Worm (Caenorhabditis elegans) whole organism, L4 larva: Measurements from ENCODE around the gene T19B10.12.
A peak's percentile ranks its signal among the peaks of the same experiment; 100 is the strongest.

ENCODE experiments used
- R02D3.7 ChIP-seq: fragments of 150-350 bp; sonication (generic microtip); optimal IDR thresholded peaks from 3 replicates; lab custom pipeline; 2014; ENCODE audit warnings: missing biosample characterization, missing genetic modification characterization
- T20F7.1 ChIP-seq: fragments of 200-800 bp; sonication (Bioruptor generic); optimal IDR thresholded peaks from 2 replicates; lab custom pipeline; 2018; ENCODE audit warnings: mild to moderate bottlenecking, missing genetic modification characterization, missing compliant biosample characterization
- T26A8.4 ChIP-seq: fragments of 200-800 bp; sonication (Bioruptor generic); IDR thresholded peaks from 2 replicates; pipeline ENCODE4 v1.3.6; 2022; ENCODE audit warnings: missing genetic modification characterization, missing compliant biosample characterization
- Y105C5A.15 ChIP-seq: fragments of 200-800 bp; sonication (Bioruptor generic); IDR thresholded peaks from 2 replicates; pipeline ENCODE4 v1.3.6; 2022; ENCODE audit warnings: missing genetic modification characterization, missing compliant biosample characterization
- Y48G9A.11 ChIP-seq: fragments of 200-800 bp; sonication (Bioruptor generic); IDR thresholded peaks from 2 replicates; pipeline ENCODE4 v1.3.6; 2022; ENCODE audit warnings: missing genetic modification reagents, missing genetic modification characterization, missing compliant biosample characterization
- aha-1 ChIP-seq: fragments of 150-350 bp; peaks from one replicate; lab custom pipeline; 2014; ENCODE audit warnings: missing biosample characterization, missing genetic modification characterization
- aly-2 ChIP-seq: sonication (generic microtip); optimal IDR thresholded peaks from 2 replicates; lab custom pipeline; 2018; ENCODE audit warnings: missing biosample characterization, missing genetic modification characterization
- arid-1 ChIP-seq: fragments of 200-800 bp; sonication (Bioruptor generic); conservative IDR thresholded peaks from 2 replicates; pipeline ENCODE4 v1.3.6; 2022; ENCODE audit warnings: missing genetic modification reagents, missing genetic modification characterization, missing compliant biosample characterization
- ceh-28 ChIP-seq: fragments of 150-350 bp; optimal IDR thresholded peaks from 2 replicates; lab custom pipeline; 2014; ENCODE audit warnings: missing biosample characterization, missing genetic modification reagents, missing genetic modification characterization
- ceh-32 ChIP-seq: sonication (generic microtip); optimal IDR thresholded peaks from 2 replicates; lab custom pipeline; 2016; ENCODE audit warnings: mild to moderate bottlenecking, missing genetic modification characterization, missing compliant biosample characterization; ENCODE audit not compliant: poor library complexity
- ceh-44 ChIP-seq: fragments of 200-800 bp; sonication (Bioruptor generic); IDR thresholded peaks from 2 replicates; pipeline ENCODE4 v1.3.6; 2022; ENCODE audit warnings: missing genetic modification reagents, missing genetic modification characterization, missing compliant biosample characterization
- cey-2 ChIP-seq: sonication (generic microtip); optimal IDR thresholded peaks from 3 replicates; lab custom pipeline; 2017; ENCODE audit warnings: missing genetic modification characterization, mild to moderate bottlenecking, missing compliant biosample characterization, antibody characterized with exemption, borderline replicate concordance; ENCODE audit not compliant: insufficient read depth
- daf-19 ChIP-seq: fragments of 200-800 bp; sonication (Bioruptor generic); conservative IDR thresholded peaks from 2 replicates; pipeline ENCODE4 v1.3.6; 2022; ENCODE audit warnings: missing genetic modification characterization, missing compliant biosample characterization
- dmd-6 ChIP-seq: fragments of 200-800 bp; sonication (Bioruptor generic); IDR thresholded peaks from 2 replicates; pipeline ENCODE4 v1.3.6; 2022; ENCODE audit warnings: missing genetic modification reagents, missing genetic modification characterization, missing compliant biosample characterization
- dmd-8 ChIP-seq: fragments of 200-800 bp; sonication (Bioruptor generic); IDR thresholded peaks from 2 replicates; pipeline ENCODE4 v1.3.6; 2022; ENCODE audit warnings: missing genetic modification characterization, missing compliant biosample characterization
- dmd-9 ChIP-seq: fragments of 200-800 bp; sonication (Bioruptor generic); IDR thresholded peaks from 2 replicates; pipeline ENCODE4 v1.3.6; 2022; ENCODE audit warnings: missing genetic modification reagents, missing genetic modification characterization, missing compliant biosample characterization
- dpl-1 ChIP-seq: fragments of 150-350 bp; optimal IDR thresholded peaks from 2 replicates; lab custom pipeline; 2014; ENCODE audit warnings: missing biosample characterization, missing genetic modification reagents, missing genetic modification characterization
- egl-43 ChIP-seq: fragments of 200-800 bp; sonication (Bioruptor generic); IDR thresholded peaks from 2 replicates; pipeline ENCODE4 v1.3.6; 2022; ENCODE audit warnings: missing genetic modification reagents, missing genetic modification characterization, missing compliant biosample characterization
- hlh-11 ChIP-seq: fragments of 200-800 bp; sonication (Bioruptor generic); optimal IDR thresholded peaks from 2 replicates; lab custom pipeline; 2018; ENCODE audit warnings: mild to moderate bottlenecking, missing genetic modification characterization, missing compliant biosample characterization
- jun-1 ChIP-seq: fragments of 150-350 bp; optimal IDR thresholded peaks from 2 replicates; lab custom pipeline; 2014; ENCODE audit warnings: missing biosample characterization, missing genetic modification reagents, missing genetic modification characterization
- lim-7 ChIP-seq: fragments of 200-800 bp; sonication (Bioruptor generic); IDR thresholded peaks from 2 replicates; pipeline ENCODE4 v1.3.6; 2022; ENCODE audit warnings: missing genetic modification characterization, missing compliant biosample characterization
- lin-29 ChIP-seq: fragments of 200-800 bp; sonication (Bioruptor generic); IDR thresholded peaks from 2 replicates; pipeline ENCODE4 v1.3.6; 2022; ENCODE audit warnings: missing genetic modification reagents, missing genetic modification characterization, missing compliant biosample characterization
- lin-38 ChIP-seq: fragments of 200-800 bp; sonication (Bioruptor generic); IDR thresholded peaks from 2 replicates; pipeline ENCODE4 v1.3.6; 2022; ENCODE audit warnings: missing genetic modification reagents, missing genetic modification characterization, missing compliant biosample characterization
- mdt-29 ChIP-seq: fragments of 200-800 bp; sonication (Bioruptor generic); IDR thresholded peaks from 2 replicates; pipeline ENCODE4 v1.3.6; 2022; ENCODE audit warnings: missing genetic modification reagents, missing genetic modification characterization, missing compliant biosample characterization
- mep-1 ChIP-seq: fragments of 150-350 bp; sonication (generic microtip); optimal IDR thresholded peaks from 3 replicates; lab custom pipeline; 2014; ENCODE audit warnings: missing biosample characterization, missing genetic modification characterization
- mxl-3 ChIP-seq: fragments of 200-800 bp; sonication (Bioruptor generic); optimal IDR thresholded peaks from 2 replicates; lab custom pipeline; 2018; ENCODE audit warnings: mild to moderate bottlenecking, missing genetic modification characterization, missing compliant biosample characterization
- nhr-237 ChIP-seq: sonication (generic microtip); optimal IDR thresholded peaks from 2 replicates; lab custom pipeline; 2017; ENCODE audit warnings: missing biosample characterization, missing genetic modification characterization
- nhr-6 ChIP-seq: fragments of 150-350 bp; optimal IDR thresholded peaks from 2 replicates; lab custom pipeline; 2014; ENCODE audit warnings: missing biosample characterization, missing genetic modification characterization
- pha-4 ChIP-seq, 2 experiments: fragments of 150-350 bp in 1 of 2; fragments of 200-800 bp in 1 of 2; sonication (Bioruptor generic) in 1 of 2; IDR thresholded peaks in 1 of 2; optimal IDR thresholded peaks in 1 of 2; 2 replicates each; pipeline versions ENCODE4 v1.3.6 to Lab custom; 2014 to 2022; ENCODE audit warnings: missing genetic modification characterization in 2 of 2, missing genetic modification reagents in 2 of 2, missing biosample characterization in 1 of 2, missing compliant biosample characterization in 1 of 2
- saeg-2 ChIP-seq: fragments of 200-800 bp; sonication (Bioruptor generic); IDR thresholded peaks from 2 replicates; pipeline ENCODE4 v1.3.6; 2022; ENCODE audit warnings: missing genetic modification reagents, missing genetic modification characterization, missing compliant biosample characterization
- sdz-12 ChIP-seq: fragments of 200-800 bp; sonication (Bioruptor generic); optimal IDR thresholded peaks from 2 replicates; lab custom pipeline; 2018; ENCODE audit warnings: mild to moderate bottlenecking, missing genetic modification characterization, missing compliant biosample characterization
- skn-1 ChIP-seq: fragments of 150-350 bp; optimal IDR thresholded peaks from 2 replicates; lab custom pipeline; 2014; ENCODE audit warnings: missing biosample characterization, missing genetic modification characterization
- spr-3 ChIP-seq: fragments of 200-800 bp; sonication (Bioruptor generic); optimal IDR thresholded peaks from 2 replicates; lab custom pipeline; 2018; ENCODE audit warnings: mild to moderate bottlenecking, missing genetic modification characterization, missing compliant biosample characterization
- tag-97 ChIP-seq: fragments of 200-800 bp; sonication (Bioruptor generic); IDR thresholded peaks from 2 replicates; pipeline ENCODE4 v1.3.6; 2022; ENCODE audit warnings: missing genetic modification characterization, missing compliant biosample characterization
- tra-1 ChIP-seq: fragments of 200-800 bp; sonication (Bioruptor generic); IDR thresholded peaks from 2 replicates; pipeline ENCODE4 v1.3.6; 2022; ENCODE audit warnings: missing genetic modification reagents, missing genetic modification characterization, missing compliant biosample characterization
- unc-39 ChIP-seq: sonication (generic microtip); optimal IDR thresholded peaks from 2 replicates; lab custom pipeline; 2017; ENCODE audit warnings: missing biosample characterization, missing genetic modification characterization
- unc-62 ChIP-seq, 3 experiments: fragments of 150-350 bp in 1 of 3; sonication (generic microtip); optimal IDR thresholded peaks in 2 of 3; peaks in 1 of 3; 1 replicate in 1 of 3; 2 replicates in 2 of 3; lab custom pipeline; 2014 to 2017; ENCODE audit warnings: missing biosample characterization in 3 of 3, missing genetic modification characterization in 3 of 3, missing genetic modification reagents in 3 of 3, missing genotype in 1 of 3
- vab-7 ChIP-seq: fragments of 200-800 bp; sonication (Bioruptor generic); IDR thresholded peaks from 2 replicates; pipeline ENCODE4 v1.3.6; 2022; ENCODE audit warnings: missing genetic modification reagents, missing genetic modification characterization, missing compliant biosample characterization
- zfp-3 ChIP-seq: fragments of 200-800 bp; sonication (Bioruptor generic); conservative IDR thresholded peaks from 2 replicates; pipeline ENCODE4 v1.3.6; 2022; ENCODE audit warnings: missing genetic modification reagents, missing genetic modification characterization, missing compliant biosample characterization
- ztf-11 ChIP-seq: fragments of 150-350 bp; optimal IDR thresholded peaks from 2 replicates; lab custom pipeline; 2014; ENCODE audit warnings: missing biosample characterization, missing genetic modification characterization

Gene T19B10.12

ce11 chrV:11252429-11252828 is 1.6 kb downstream of the T19B10.12 start, which contains the start of gene srsx-33:
Gene srsx-33, minus strand, starts transcription at chrV:11252529.
- TF ChIP-seq nhr-6 (no peak), ceh-44 (GFP tag; lab: Robert Waterston, UW) (no peak)
- TF ChIP-seq, all 104 proteins: peak for 0

- TF ChIP-seq dmd-6 (GFP tag; lab: Robert Waterston, UW) (no peak), daf-19 (GFP tag; lab: Robert Waterston, UW) (no peak), pha-4 (GFP tag; IDR thresholded peaks at IDR 0.05; lab: Robert Waterston, UW) (no peak), pha-4 (tag; optimal IDR thresholded peaks at IDR 0.05; lab: Kevin White, UChicago) (no peak), R02D3.7 (tag; lab: Kevin White, UChicago) (no peak), Y48G9A.11 (GFP tag; lab: Robert Waterston, UW) (no peak), ceh-32 (tag; lab: Kevin White, UChicago) (no peak), dmd-8 (no peak), jun-1 (tag; lab: Kevin White, UChicago) (no peak), spr-3 (GFP tag; lab: Kevin White, UChicago) (no peak), arid-1 (GFP tag; lab: Robert Waterston, UW) (no peak), tra-1 (GFP tag; lab: Robert Waterston, UW) (no peak), skn-1 (tag; lab: Kevin White, UChicago) (no peak), hlh-11 (tag; lab: Kevin White, UChicago) (no peak), zfp-3 (GFP tag; lab: Robert Waterston, UW) (no peak), dpl-1 (GFP tag; lab: Kevin White, UChicago) (no peak), mep-1 (tag; lab: Kevin White, UChicago) (no peak), cey-2 (tag; lab: Kevin White, UChicago) (no peak), lin-38 (no peak)
These were observed 4.1 kb downstream of the T19B10.12 start, which contains the start of gene srsx-31 for ce11 chrV:11254980-11255379. Gene srsx-31, minus strand, starts transcription at chrV:11255080.

DNA sequence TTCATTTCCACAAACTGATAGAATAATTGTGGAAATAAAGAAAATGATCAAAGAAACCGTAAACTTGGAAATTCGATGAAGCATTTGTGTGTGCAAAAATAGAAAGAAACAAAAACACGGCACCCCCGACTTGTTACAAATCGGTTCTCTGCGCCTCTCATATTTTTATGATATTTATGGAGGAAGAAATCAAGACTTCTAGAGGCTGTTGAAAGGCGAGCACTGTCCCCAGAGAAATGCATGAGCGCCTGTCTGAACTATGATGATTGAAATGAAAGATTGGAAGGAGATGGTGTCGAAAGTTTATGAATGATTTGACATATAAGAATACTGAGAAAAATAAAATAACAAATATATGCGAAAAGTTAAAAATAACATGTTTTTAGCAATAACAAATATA is 8.1 kb downstream of the T19B10.12 start, which contains the start of gene lgc-36:
Gene lgc-36 (minus strand): TSS at position 101 of the 400 bp plus-strand sequence.
- TF ChIP-seq dmd-8 (no peak), dpl-1 (GFP tag; lab: Kevin White, UChicago) (no peak), mxl-3 (GFP tag; lab: Kevin White, UChicago) (no peak), nhr-237 (tag; lab: Kevin White, UChicago) (no peak), aha-1 (no peak), unc-62 (GFP tag; optimal IDR thresholded peaks at IDR 0.05 in 1 of 2; lab: Kevin White, UChicago) (peak in 1 of 2 experiments; percentile 7), unc-62 (tag; optimal IDR thresholded peaks at IDR 0.05; lab: Kevin White, UChicago) (no peak), egl-43 (GFP tag; lab: Robert Waterston, UW) (no peak), lin-29 (GFP tag; lab: Robert Waterston, UW) (no peak), sdz-12 (GFP tag; lab: Kevin White, UChicago) (no peak)

- no peak for TF ChIP-seq T26A8.4 (GFP tag; lab: Robert Waterston, UW)
- TF ChIP-seq aly-2 (tag; lab: Kevin White, UChicago): no peak
- no peak for TF ChIP-seq T20F7.1 (GFP tag; lab: Kevin White, UChicago)
- TF ChIP-seq ztf-11 (tag; lab: Kevin White, UChicago): no peak
- TF ChIP-seq ceh-44 (GFP tag; lab: Robert Waterston, UW): no peak
- no peak for TF ChIP-seq ceh-28 (tag; lab: Kevin White, UChicago)
- no peak for TF ChIP-seq dmd-9 (GFP tag; lab: Robert Waterston, UW)
- no peak for TF ChIP-seq unc-39 (tag; lab: Kevin White, UChicago)
- no peak for TF ChIP-seq R02D3.7 (tag; lab: Kevin White, UChicago)
- no peak for TF ChIP-seq saeg-2 (GFP tag; lab: Robert Waterston, UW)
- no peak for TF ChIP-seq vab-7 (GFP tag; lab: Robert Waterston, UW)
- TF ChIP-seq lim-7: no peak
- no peak for TF ChIP-seq mxl-3 (GFP tag; lab: Kevin White, UChicago)
- no peak for TF ChIP-seq Y105C5A.15 (GFP tag; lab: Robert Waterston, UW)
- TF ChIP-seq mdt-29 (GFP tag; lab: Robert Waterston, UW): no peak
- no peak for TF ChIP-seq tag-97 (GFP tag; lab: Robert Waterston, UW)
These were observed 9.8 kb downstream of the T19B10.12 start, which contains the start of gene F07B10.7 for ce11 chrV:11260622-11261021. Gene F07B10.7, minus strand, starts transcription at chrV:11260722.
